Worm (Caenorhabditis elegans) whole organism, mixed stage, embryonic: ENCODE measurements around the gene mlck-1.

Source experiments
- nhr-2 ChIP-seq: fragments of 150-350 bp; optimal IDR thresholded peaks from 2 replicates; lab custom pipeline; 2014; ENCODE audit warnings: missing biosample characterization, missing genetic modification characterization
- unc-62 ChIP-seq: fragments of 150-350 bp; optimal IDR thresholded peaks from 2 replicates; lab custom pipeline; 2014; ENCODE audit warnings: missing biosample characterization, missing genetic modification reagents, missing genetic modification characterization

ce11 chrX:10054410-10054800, 15.2 kb downstream of the mlck-1 start:
- TF ChIP-seq nhr-2 (tag; lab: Kevin White, UChicago) = no peak
- no peak for TF ChIP-seq unc-62 (GFP tag; lab: Kevin White, UChicago)
